Worm (Caenorhabditis elegans) whole organism, L3 larva: ENCODE results near the gene nspc-20.

Experiments
- R02D3.7 ChIP-seq: fragments of 150-350 bp; optimal IDR thresholded peaks from 2 replicates; lab custom pipeline; 2014; ENCODE audit warnings: missing biosample characterization, missing genetic modification characterization
- ama-1 ChIP-seq: fragments of 150-350 bp; optimal IDR thresholded peaks from 2 replicates; lab custom pipeline; 2018
- ceh-82 ChIP-seq: fragments of 150-350 bp; optimal IDR thresholded peaks from 2 replicates; lab custom pipeline; 2014; ENCODE audit warnings: missing biosample characterization, missing genetic modification characterization
- elt-1 ChIP-seq: fragments of 150-350 bp; optimal IDR thresholded peaks from 2 replicates; lab custom pipeline; 2014; ENCODE audit warnings: missing biosample characterization, missing genetic modification characterization
- elt-2 ChIP-seq: sonication (generic microtip); optimal IDR thresholded peaks from 2 replicates; lab custom pipeline; 2016; ENCODE audit warnings: missing genetic modification reagents, mild to moderate bottlenecking, missing genetic modification characterization, missing compliant biosample characterization
- eor-1 ChIP-seq, 2 experiments: fragments of 150-350 bp; optimal IDR thresholded peaks; 2 replicates each; lab custom pipeline; 2014 to 2018; ENCODE audit warnings: missing biosample characterization in 2 of 2, missing genetic modification characterization in 2 of 2
- hmg-11 ChIP-seq: sonication (generic microtip); optimal IDR thresholded peaks from 2 replicates; lab custom pipeline; 2016; ENCODE audit warnings: missing genetic modification characterization, missing compliant biosample characterization
- nhr-11 ChIP-seq: fragments of 150-350 bp; optimal IDR thresholded peaks from 2 replicates; lab custom pipeline; 2014; ENCODE audit warnings: missing biosample characterization, missing genetic modification characterization
- nhr-237 ChIP-seq: fragments of 150-350 bp; optimal IDR thresholded peaks from 2 replicates; lab custom pipeline; 2014; ENCODE audit warnings: missing biosample characterization, missing genetic modification characterization
- nhr-25 ChIP-seq: sonication (generic microtip); optimal IDR thresholded peaks from 2 replicates; lab custom pipeline; 2017; ENCODE audit warnings: missing biosample characterization, missing genetic modification characterization
- unc-39 ChIP-seq: sonication (generic microtip); optimal IDR thresholded peaks from 4 replicates; lab custom pipeline; 2017; ENCODE audit warnings: missing biosample characterization, missing genetic modification characterization
- unc-62 ChIP-seq: fragments of 150-350 bp; sonication (generic microtip); optimal IDR thresholded peaks from 4 replicates; lab custom pipeline; 2014; ENCODE audit warnings: missing biosample characterization, missing genetic modification reagents, missing genetic modification characterization

DNA sequence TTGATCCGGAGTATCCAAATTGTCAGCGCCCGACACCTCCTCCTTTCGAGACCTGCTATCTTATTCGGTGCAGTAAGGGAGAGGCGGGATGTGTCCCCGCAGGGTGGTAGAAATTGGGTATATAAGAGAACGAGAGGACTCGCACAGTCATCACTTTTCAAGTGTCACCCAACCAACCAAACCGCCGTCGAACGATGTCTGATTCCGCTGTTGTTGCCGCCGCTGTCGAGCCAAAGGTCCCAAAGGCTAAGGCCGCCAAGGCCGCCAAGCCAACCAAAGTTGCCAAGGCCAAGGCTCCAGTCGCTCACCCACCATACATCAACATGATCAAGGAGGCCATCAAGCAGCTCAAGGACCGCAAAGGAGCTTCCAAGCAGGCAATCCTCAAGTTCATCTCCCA lies 40.1 kb downstream of the nspc-20 start, which contains the start of gene his-24:
- TF ChIP-seq nhr-237 (tag; lab: Kevin White, UChicago), result no peak
- TF ChIP-seq unc-62, result no peak
- peak; percentile 91 for TF ChIP-seq ama-1 (lab: Kevin White, UChicago)
- TF ChIP-seq elt-2 (tag; lab: Kevin White, UChicago), result peak; percentile 59
- TF ChIP-seq hmg-11 (tag; lab: Kevin White, UChicago), result peak; percentile 56
- TF ChIP-seq unc-39 (tag; lab: Kevin White, UChicago), result no peak
- no peak for TF ChIP-seq eor-1 (tag; optimal IDR thresholded peaks at IDR 0.05; lab: Kevin White, UChicago)
- peak; percentile 16 for TF ChIP-seq R02D3.7 (tag; lab: Kevin White, UChicago)
- TF ChIP-seq nhr-25 (tag; lab: Kevin White, UChicago), result peak; percentile 94
- peak; percentile 7 for TF ChIP-seq elt-1 (tag; lab: Kevin White, UChicago)
- TF ChIP-seq nhr-11 (tag; lab: Kevin White, UChicago), result no peak
- peak; percentile 38 for TF ChIP-seq ceh-82 (tag; lab: Kevin White, UChicago)
